Worm (Caenorhabditis elegans) whole organism, mixed stage, embryonic: ENCODE results near the gene Y39A1A.27.

Experiments used
- elt-3 ChIP-seq: fragments of 150-350 bp; optimal IDR thresholded peaks from 2 replicates; lab custom pipeline; 2014; ENCODE audit warnings: missing biosample characterization, missing genetic modification characterization
- nhr-76 ChIP-seq: sonication (generic microtip); optimal IDR thresholded peaks from 2 replicates; lab custom pipeline; 2017; ENCODE audit warnings: missing biosample characterization, missing genetic modification characterization
- pha-4 ChIP-seq: fragments of 150-350 bp; optimal IDR thresholded peaks from 2 replicates; lab custom pipeline; 2018; ENCODE audit warnings: missing biosample characterization, missing genetic modification reagents, missing genetic modification characterization

- no peak for TF ChIP-seq nhr-76 (tag; lab: Kevin White, UChicago)
- TF ChIP-seq elt-3, result no peak
- TF ChIP-seq pha-4 (tag; lab: Kevin White, UChicago), result no peak
These were observed 46.0 kb upstream of the Y39A1A.27 start, which contains the start of gene Y45F3A.8 for ce11 chrIII:10592729-10593128.
